Worm (Caenorhabditis elegans) whole organism, midembryonic: ENCODE measurements around the gene F53F8.7.

Source experiments
- cog-1 ChIP-seq: sonication (generic microtip); optimal IDR thresholded peaks from 2 replicates; lab custom pipeline; 2016; ENCODE audit warnings: missing genetic modification characterization, missing compliant biosample characterization
- flt-1 ChIP-seq: fragments of 200-800 bp; sonication (Bioruptor generic); IDR thresholded peaks from 2 replicates; pipeline ENCODE4 v1.3.6; 2022; ENCODE audit warnings: missing genetic modification characterization, missing compliant biosample characterization
- klf-2 ChIP-seq: fragments of 200-800 bp; sonication (Bioruptor generic); conservative IDR thresholded peaks from 2 replicates; pipeline ENCODE4 v1.3.6; 2022; ENCODE audit warnings: missing genetic modification reagents, missing genetic modification characterization, missing compliant biosample characterization
- med-1 ChIP-seq: sonication (generic microtip); optimal IDR thresholded peaks from 2 replicates; lab custom pipeline; 2017; ENCODE audit warnings: missing genetic modification characterization, mild to moderate bottlenecking, missing compliant biosample characterization, antibody characterized with exemption, missing genetic modification reagents; ENCODE audit not compliant: insufficient read depth
- ref-1 ChIP-seq: fragments of 200-800 bp; sonication (Bioruptor generic); conservative IDR thresholded peaks from 2 replicates; pipeline ENCODE4 v1.3.6; 2022; ENCODE audit warnings: missing genetic modification reagents, missing genetic modification characterization, missing compliant biosample characterization
- ztf-29 ChIP-seq: fragments of 200-800 bp; sonication (Bioruptor generic); IDR thresholded peaks from 2 replicates; pipeline ENCODE4 v1.3.6; 2022; ENCODE audit warnings: missing genetic modification reagents, missing genetic modification characterization, missing compliant biosample characterization

- TF ChIP-seq flt-1 (GFP tag; lab: Robert Waterston, UW) (no peak), cog-1 (tag; lab: Kevin White, UChicago) (no peak), ztf-29 (GFP tag; lab: Robert Waterston, UW) (no peak), klf-2 (GFP tag; lab: Robert Waterston, UW) (no peak), med-1 (no peak), ref-1 (no peak)
These were observed 47.1 kb upstream of the F53F8.7 start for ce11 chrV:20745278-20745677.
